Worm (Caenorhabditis elegans): ENCODE data around the gene mdt-10.

mdt-10 gene

ce11 chrII:7855619-7856018, 777 bp upstream of the mdt-10 start, which contains the start of gene mdmh-35:
TSS of gene mdmh-35 (minus strand) at chrII:7855719.
- no peak for TF ChIP-seq blmp-1 (tag; optimal IDR thresholded peaks at IDR 0.05)
- TF ChIP-seq lin-13 (tag; optimal IDR thresholded peaks at IDR 0.05), result no peak
- no peak for TF ChIP-seq ceh-43 (GFP tag; optimal IDR thresholded peaks at IDR 0.05)
- TF ChIP-seq unc-39 (tag; optimal IDR thresholded peaks at IDR 0.05), result no peak
- TF ChIP-seq snpc-4 (tag; optimal IDR thresholded peaks at IDR 0.05), result no peak
- no peak for TF ChIP-seq unc-120 (tag; optimal IDR thresholded peaks at IDR 0.05; ENCODE audit: poor library complexity, severe bottlenecking)
- no peak for TF ChIP-seq elt-3 (tag; optimal IDR thresholded peaks at IDR 0.05)
- no peak for TF ChIP-seq mls-2 (tag; optimal IDR thresholded peaks at IDR 0.05)
- TF ChIP-seq zip-8 (tag; optimal IDR thresholded peaks at IDR 0.05), result no peak
- TF ChIP-seq ztf-11 (tag; optimal IDR thresholded peaks at IDR 0.05), result no peak
- no peak for TF ChIP-seq ceh-83 (GFP tag; optimal IDR thresholded peaks at IDR 0.05)
- no peak for TF ChIP-seq drap-1 (GFP tag; optimal IDR thresholded peaks at IDR 0.05)

ce11 chrII:7853679-7854078, 1.2 kb downstream of the mdt-10 start, which contains the start of gene T09A5.5:
TSS of gene T09A5.5 (minus strand) at chrII:7853779.
- TF ChIP-seq lin-13 (tag; optimal IDR thresholded peaks at IDR 0.05) (no peak), snpc-4 (tag; optimal IDR thresholded peaks at IDR 0.05) (no peak), elt-1 (tag; optimal IDR thresholded peaks at IDR 0.05; ENCODE audit: borderline replicate concordance, insufficient read depth) (no peak), sem-2 (GFP tag; optimal IDR thresholded peaks at IDR 0.05) (no peak), flh-1 (GFP tag; optimal IDR thresholded peaks at IDR 0.05) (no peak), nhr-28 (tag; optimal IDR thresholded peaks at IDR 0.05) (no peak), nhr-76 (tag; optimal IDR thresholded peaks at IDR 0.05) (no peak), hlh-1 (tag; optimal IDR thresholded peaks at IDR 0.05) (no peak), ceh-83 (GFP tag; optimal IDR thresholded peaks at IDR 0.05) (no peak), mab-5 (tag; optimal IDR thresholded peaks at IDR 0.05) (no peak), cnd-1 (tag; optimal IDR thresholded peaks at IDR 0.05) (no peak), drap-1 (GFP tag; optimal IDR thresholded peaks at IDR 0.05) (no peak), sptf-1 (tag; optimal IDR thresholded peaks at IDR 0.05) (no peak), pha-4 (tag; optimal IDR thresholded peaks at IDR 0.05) (no peak), mep-1 (tag; optimal IDR thresholded peaks at IDR 0.05) (no peak), unc-39 (tag; optimal IDR thresholded peaks at IDR 0.05) (no peak), unc-120 (tag; optimal IDR thresholded peaks at IDR 0.05; ENCODE audit: poor library complexity, severe bottlenecking) (no peak), nhr-237 (tag; optimal IDR thresholded peaks at IDR 0.05) (no peak), ces-1 (GFP tag; optimal IDR thresholded peaks at IDR 0.05) (no peak)

- TF ChIP-seq lin-32 (GFP tag; optimal IDR thresholded peaks at IDR 0.05), result no peak
- no peak for TF ChIP-seq nhr-12 (tag; optimal IDR thresholded peaks at IDR 0.05)
Measured at ce11 chrII:7851480-7851879, 3.4 kb downstream of the mdt-10 start.

ce11 chrII:7850575-7850974, 4.3 kb downstream of the mdt-10 start:
- TF ChIP-seq unc-62 (GFP tag; optimal IDR thresholded peaks at IDR 0.05) (peak; percentile 7), lin-32 (GFP tag; optimal IDR thresholded peaks at IDR 0.05) (no peak)

- no peak for TF ChIP-seq unc-39 (tag; optimal IDR thresholded peaks at IDR 0.05)
- no peak for TF ChIP-seq lsy-2 (tag; optimal IDR thresholded peaks at IDR 0.05)
- no peak for TF ChIP-seq sptf-1 (tag; optimal IDR thresholded peaks at IDR 0.05)
- no peak for TF ChIP-seq M03D4.4 (tag; optimal IDR thresholded peaks at IDR 0.05)
- no peak for TF ChIP-seq ceh-83 (GFP tag; optimal IDR thresholded peaks at IDR 0.05)
- no peak for TF ChIP-seq pha-4 (tag; optimal IDR thresholded peaks at IDR 0.05)
- no peak for TF ChIP-seq flh-1 (GFP tag; optimal IDR thresholded peaks at IDR 0.05)
- TF ChIP-seq nhr-12 (tag; optimal IDR thresholded peaks at IDR 0.05), result no peak
- TF ChIP-seq mep-1 (tag; optimal IDR thresholded peaks at IDR 0.05), result no peak
- TF ChIP-seq ham-2 (GFP tag; optimal IDR thresholded peaks at IDR 0.05), result no peak
- TF ChIP-seq elt-3 (tag; optimal IDR thresholded peaks at IDR 0.05), result no peak
- no peak for TF ChIP-seq blmp-1 (tag; optimal IDR thresholded peaks at IDR 0.05)
- no peak for TF ChIP-seq lin-13 (tag; optimal IDR thresholded peaks at IDR 0.05)
- no peak for TF ChIP-seq ztf-11 (tag; optimal IDR thresholded peaks at IDR 0.05)
- TF ChIP-seq ceh-39 (tag; optimal IDR thresholded peaks at IDR 0.05), result no peak
Measured at ce11 chrII:7849697-7850096, 5.1 kb downstream of the mdt-10 start, which contains the start of gene acr-7. TSS of gene acr-7 (minus strand) at chrII:7849797.

All from whole organism, mixed stage, embryonic.